Worm (Caenorhabditis elegans) whole organism, midembryonic: ENCODE results near the gene cnnm-1.

Experiments
- flt-1 ChIP-seq: fragments of 200-800 bp; sonication (Bioruptor generic); IDR thresholded peaks from 2 replicates; pipeline ENCODE4 v1.3.6; 2022; ENCODE audit warnings: missing genetic modification characterization, missing compliant biosample characterization
- med-1 ChIP-seq: sonication (generic microtip); optimal IDR thresholded peaks from 2 replicates; lab custom pipeline; 2017; ENCODE audit warnings: missing genetic modification characterization, mild to moderate bottlenecking, missing compliant biosample characterization, antibody characterized with exemption, missing genetic modification reagents; ENCODE audit not compliant: insufficient read depth
- ref-1 ChIP-seq: fragments of 200-800 bp; sonication (Bioruptor generic); conservative IDR thresholded peaks from 2 replicates; pipeline ENCODE4 v1.3.6; 2022; ENCODE audit warnings: missing genetic modification reagents, missing genetic modification characterization, missing compliant biosample characterization

DNA sequence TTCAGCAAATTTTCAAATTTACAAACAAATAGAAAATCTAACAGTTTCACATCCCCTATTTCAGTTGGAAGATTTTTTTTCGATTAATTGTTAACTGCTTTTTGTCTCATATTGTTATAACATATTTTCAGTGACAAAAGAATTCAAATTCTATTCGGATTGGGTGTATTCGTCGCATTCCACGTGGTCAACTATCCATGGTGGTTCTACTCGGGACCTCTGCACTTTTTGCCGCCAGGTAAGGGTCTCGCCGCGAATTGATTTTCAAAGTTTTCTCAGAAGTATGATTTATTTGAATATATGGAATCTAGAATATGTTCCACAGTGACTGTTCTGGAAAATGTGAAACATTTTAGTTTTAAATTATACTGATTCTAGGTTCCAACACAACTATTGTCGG lies 41.9 kb upstream of the cnnm-1 start:
- TF ChIP-seq flt-1 (GFP tag; lab: Robert Waterston, UW) = no peak
- TF ChIP-seq ref-1 (GFP tag; lab: Robert Waterston, UW) = no peak
- TF ChIP-seq med-1 (GFP tag; lab: Kevin White, UChicago) = no peak
